Fruit fly (Drosophila melanogaster): ENCODE results near the gene Rb97D.
A peak's percentile ranks its signal among the peaks of the same experiment; 100 is the strongest.

DNA sequence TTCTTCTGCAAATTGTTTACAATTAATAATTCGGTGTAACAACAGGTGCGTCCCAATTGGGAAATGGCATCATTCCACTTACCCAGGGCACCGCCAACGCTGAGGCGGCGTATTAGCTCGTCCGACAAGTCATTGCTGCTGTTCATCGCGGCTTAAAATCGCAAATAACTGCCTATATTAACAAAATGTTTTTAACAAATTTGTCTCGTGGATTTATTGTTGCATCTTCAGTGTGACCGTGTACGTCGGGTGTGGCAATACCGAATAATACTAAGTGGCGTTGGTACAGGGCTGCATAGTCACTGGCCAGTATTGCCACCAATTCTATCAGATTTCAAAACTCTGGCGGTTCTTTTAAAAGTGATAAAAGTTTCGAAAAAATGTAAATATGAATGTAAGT, 37.1 kb upstream of the Rb97D start, which contains the start of gene Ets97D:
- no peak for TF ChIP-seq CG32121 (GFP tag; IDR thresholded peaks at IDR 0.05)
- TF ChIP-seq EcR (GFP tag; optimal IDR thresholded peaks at IDR 0.05): no peak
- TF ChIP-seq CG9948 (tag; optimal IDR thresholded peaks at IDR 0.05): no peak
- no peak for TF ChIP-seq CG8159 (tag; optimal IDR thresholded peaks at IDR 0.05)
- 0 out of 2 replicates have a peak, but pooled peaks have one; percentile 25 for TF ChIP-seq CG12605 (GFP tag; IDR thresholded peaks at IDR 0.05)
- TF ChIP-seq CG34367 (tag; optimal IDR thresholded peaks at IDR 0.05): no peak
- TF ChIP-seq Ets98B (GFP tag; IDR thresholded peaks at IDR 0.05): no peak
- no peak for TF ChIP-seq CG13204 (GFP tag; optimal IDR thresholded peaks at IDR 0.05)
- no peak for TF ChIP-seq Pif1B (GFP tag; optimal IDR thresholded peaks at IDR 0.05)
- no peak for TF ChIP-seq D1 (tag; optimal IDR thresholded peaks at IDR 0.05)
- TF ChIP-seq CG4496 (GFP tag; IDR thresholded peaks at IDR 0.05): no peak
- no peak for TF ChIP-seq Snoo (tag; optimal IDR thresholded peaks at IDR 0.05)
- TF ChIP-seq CG15710 (tag; optimal IDR thresholded peaks at IDR 0.05): no peak
- TF ChIP-seq Pif1A (GFP tag; optimal IDR thresholded peaks at IDR 0.05): no peak

Data from whole organism, pupa.